Worm (Caenorhabditis elegans) whole organism, young adult: ENCODE measurements around the gene col-179.

ENCODE experiments used
- B0035.1 ChIP-seq: sonication (generic microtip); optimal IDR thresholded peaks from 2 replicates; lab custom pipeline; 2016; ENCODE audit warnings: missing genetic modification characterization, mild to moderate bottlenecking, missing compliant biosample characterization, missing genotype, missing genetic modification reagents
- B0336.3 ChIP-seq: fragments of 200-800 bp; sonication (Bioruptor generic); IDR thresholded peaks from 2 replicates; pipeline ENCODE4 v1.3.6; 2022; ENCODE audit warnings: missing genetic modification characterization, missing compliant biosample characterization
- C06A6.2 ChIP-seq: fragments of 200-800 bp; sonication (Bioruptor generic); conservative IDR thresholded peaks from 2 replicates; pipeline ENCODE4 v1.3.6; 2022; ENCODE audit warnings: missing genetic modification characterization, missing compliant biosample characterization
- C17E4.6 ChIP-seq: fragments of 200-800 bp; sonication (Bioruptor generic); IDR thresholded peaks from 2 replicates; pipeline ENCODE4 v1.3.6; 2022; ENCODE audit warnings: missing genetic modification reagents, missing genetic modification characterization, missing compliant biosample characterization
- F22D6.2 ChIP-seq: sonication (generic microtip); optimal IDR thresholded peaks from 2 replicates; lab custom pipeline; 2016; ENCODE audit warnings: mild to moderate bottlenecking, missing genetic modification characterization, missing compliant biosample characterization
- F23B12.7 ChIP-seq: sonication (generic microtip); optimal IDR thresholded peaks from 2 replicates; lab custom pipeline; 2017; ENCODE audit warnings: missing genetic modification characterization, mild to moderate bottlenecking, missing compliant biosample characterization, antibody characterized with exemption, moderate library complexity; ENCODE audit not compliant: insufficient read depth
- F37B4.10 ChIP-seq: fragments of 200-800 bp; sonication (Bioruptor generic); IDR thresholded peaks from 2 replicates; pipeline ENCODE4 v1.3.6; 2022; ENCODE audit warnings: missing genetic modification characterization, missing compliant biosample characterization
- F55B11.4 ChIP-seq: sonication (generic microtip); optimal IDR thresholded peaks from 2 replicates; lab custom pipeline; 2016; ENCODE audit warnings: missing compliant biosample characterization, missing genetic modification characterization, borderline replicate concordance; ENCODE audit not compliant: insufficient read depth
- F57C9.4 ChIP-seq: sonication (generic microtip); optimal IDR thresholded peaks from 2 replicates; lab custom pipeline; 2017; ENCODE audit warnings: mild to moderate bottlenecking, missing genetic modification characterization, missing compliant biosample characterization
- Y53F4B.3 ChIP-seq: fragments of 200-800 bp; sonication (Bioruptor generic); IDR thresholded peaks from 2 replicates; pipeline ENCODE4 v1.3.6; 2022; ENCODE audit warnings: missing genetic modification reagents, missing genetic modification characterization, missing compliant biosample characterization
- ZK185.1 ChIP-seq: sonication (generic microtip); optimal IDR thresholded peaks from 2 replicates; lab custom pipeline; 2016; ENCODE audit warnings: mild to moderate bottlenecking, missing genetic modification characterization, missing compliant biosample characterization; ENCODE audit not compliant: poor library complexity, severe bottlenecking
- akir-1 ChIP-seq: fragments of 200-800 bp; sonication (Bioruptor generic); optimal IDR thresholded peaks from 2 replicates; lab custom pipeline; 2018; ENCODE audit warnings: mild to moderate bottlenecking, missing genetic modification characterization, moderate library complexity, missing compliant biosample characterization
- ama-1 ChIP-seq, 3 experiments: fragments of 150-350 bp in 1 of 3; sonication (generic microtip) in 2 of 3; optimal IDR thresholded peaks; 2 replicates each; lab custom pipeline; 2014 to 2018; ENCODE audit warnings: missing biosample characterization in 2 of 3, missing genetic modification characterization in 2 of 3, missing genetic modification reagents in 2 of 3
- cebp-1 ChIP-seq, 2 experiments: fragments of 200-800 bp in 1 of 2; sonication (Bioruptor generic) in 1 of 2; sonication (generic microtip) in 1 of 2; IDR thresholded peaks in 1 of 2; optimal IDR thresholded peaks in 1 of 2; 2 replicates each; pipeline versions ENCODE4 v1.3.6 to Lab custom; 2017 to 2022; ENCODE audit warnings: missing compliant biosample characterization in 2 of 2, missing genetic modification characterization in 2 of 2, mild to moderate bottlenecking in 1 of 2, missing genetic modification reagents in 1 of 2, moderate library complexity in 1 of 2
- ceh-40 ChIP-seq: fragments of 200-800 bp; sonication (Bioruptor generic); IDR thresholded peaks from 2 replicates; pipeline ENCODE4 v1.3.6; 2022; ENCODE audit warnings: missing genetic modification characterization, missing compliant biosample characterization
- ceh-79 ChIP-seq: sonication (generic microtip); optimal IDR thresholded peaks from 2 replicates; lab custom pipeline; 2017; ENCODE audit warnings: mild to moderate bottlenecking, missing genetic modification characterization, missing compliant biosample characterization
- ceh-91 ChIP-seq: fragments of 200-800 bp; sonication (Bioruptor generic); IDR thresholded peaks from 2 replicates; pipeline ENCODE4 v1.3.6; 2022; ENCODE audit warnings: missing genetic modification reagents, missing genetic modification characterization, missing compliant biosample characterization
- dpl-1 ChIP-seq: fragments of 150-350 bp; optimal IDR thresholded peaks from 2 replicates; lab custom pipeline; 2014; ENCODE audit warnings: missing biosample characterization, missing genetic modification reagents, missing genetic modification characterization
- egl-44 ChIP-seq: fragments of 200-800 bp; sonication (Bioruptor generic); IDR thresholded peaks from 2 replicates; pipeline ENCODE4 v1.3.6; 2022; ENCODE audit warnings: missing genetic modification reagents, missing genetic modification characterization, missing compliant biosample characterization
- ets-4 ChIP-seq: fragments of 200-800 bp; sonication (Bioruptor generic); optimal IDR thresholded peaks from 2 replicates; lab custom pipeline; 2018; ENCODE audit warnings: mild to moderate bottlenecking, missing genetic modification characterization, missing compliant biosample characterization
- hlh-26 ChIP-seq: fragments of 200-800 bp; sonication (Bioruptor generic); conservative IDR thresholded peaks from 2 replicates; pipeline ENCODE4 v1.3.6; 2022; ENCODE audit warnings: missing genetic modification reagents, missing genetic modification characterization, missing compliant biosample characterization
- hmg-1.2 ChIP-seq: fragments of 200-800 bp; sonication (Bioruptor generic); IDR thresholded peaks from 2 replicates; pipeline ENCODE4 v1.3.6; 2022; ENCODE audit warnings: missing genetic modification reagents, missing genetic modification characterization, missing compliant biosample characterization
- hrde-1 ChIP-seq: sonication (generic microtip); optimal IDR thresholded peaks from 2 replicates; lab custom pipeline; 2016; ENCODE audit warnings: missing genetic modification characterization, mild to moderate bottlenecking, missing compliant biosample characterization, moderate library complexity, missing genotype, missing genetic modification reagents, borderline replicate concordance
- let-526 ChIP-seq: fragments of 200-800 bp; sonication (Bioruptor generic); IDR thresholded peaks from 2 replicates; pipeline ENCODE4 v1.3.6; 2022; ENCODE audit warnings: missing genetic modification reagents, missing genetic modification characterization, missing compliant biosample characterization
- let-607 ChIP-seq, 2 experiments: fragments of 200-800 bp in 1 of 2; sonication (Bioruptor generic) in 1 of 2; sonication (generic microtip) in 1 of 2; optimal IDR thresholded peaks; 2 replicates each; lab custom pipeline; 2016 to 2018; ENCODE audit warnings: mild to moderate bottlenecking in 2 of 2, missing compliant biosample characterization in 2 of 2, missing genetic modification characterization in 2 of 2, moderate library complexity in 2 of 2, missing genotype in 1 of 2
- lin-26 ChIP-seq: fragments of 200-800 bp; sonication (Bioruptor generic); IDR thresholded peaks from 2 replicates; pipeline ENCODE4 v1.3.6; 2022; ENCODE audit warnings: missing genetic modification reagents, missing genetic modification characterization, missing compliant biosample characterization
- lin-40 ChIP-seq: sonication (generic microtip); optimal IDR thresholded peaks from 2 replicates; lab custom pipeline; 2016; ENCODE audit warnings: missing genetic modification characterization, mild to moderate bottlenecking, missing compliant biosample characterization, missing genotype, missing genetic modification reagents
- mes-4 ChIP-seq: sonication (generic microtip); optimal IDR thresholded peaks from 2 replicates; lab custom pipeline; 2016; ENCODE audit warnings: missing genotype, missing genetic modification characterization, missing compliant biosample characterization
- nfya-2 ChIP-seq: fragments of 200-800 bp; sonication (Bioruptor generic); IDR thresholded peaks from 2 replicates; pipeline ENCODE4 v1.3.6; 2022; ENCODE audit warnings: missing genetic modification reagents, missing genetic modification characterization, missing compliant biosample characterization
- nhr-179 ChIP-seq: sonication (generic microtip); optimal IDR thresholded peaks from 2 replicates; lab custom pipeline; 2016; ENCODE audit warnings: mild to moderate bottlenecking, missing genetic modification characterization, missing compliant biosample characterization
- nhr-27 ChIP-seq: fragments of 200-800 bp; sonication (Bioruptor generic); optimal IDR thresholded peaks from 2 replicates; lab custom pipeline; 2018; ENCODE audit warnings: mild to moderate bottlenecking, missing genetic modification characterization, moderate library complexity, missing compliant biosample characterization
- pbrm-1 ChIP-seq: fragments of 200-800 bp; sonication (Bioruptor generic); IDR thresholded peaks from 2 replicates; pipeline ENCODE4 v1.3.6; 2022; ENCODE audit warnings: missing genetic modification reagents, missing genetic modification characterization, missing compliant biosample characterization
- pha-4 ChIP-seq: fragments of 150-350 bp; sonication (generic microtip); optimal IDR thresholded peaks from 2 replicates; lab custom pipeline; 2014; ENCODE audit warnings: missing biosample characterization, missing genetic modification reagents, missing genetic modification characterization
- rcor-1 ChIP-seq: fragments of 200-800 bp; sonication (Bioruptor generic); IDR thresholded peaks from 2 replicates; pipeline ENCODE4 v1.3.6; 2022; ENCODE audit warnings: missing genetic modification reagents, missing genetic modification characterization, missing compliant biosample characterization
- sdz-38 ChIP-seq: sonication (generic microtip); optimal IDR thresholded peaks from 2 replicates; lab custom pipeline; 2016; ENCODE audit warnings: missing genotype, missing genetic modification characterization, missing compliant biosample characterization
- snpc-4 ChIP-seq, 5 experiments: fragments of 150-350 bp in 1 of 5; sonication (generic microtip) in 4 of 5; optimal IDR thresholded peaks; 2 replicates each; lab custom pipeline; 2014 to 2018; ENCODE audit warnings: missing genetic modification characterization in 5 of 5, missing biosample characterization in 3 of 5, antibody characterized with exemption in 2 of 5, mild to moderate bottlenecking in 2 of 5, missing compliant biosample characterization in 2 of 5, missing genotype in 2 of 5, moderate library complexity in 2 of 5, missing genetic modification reagents in 1 of 5
- sptf-2 ChIP-seq: fragments of 200-800 bp; sonication (Bioruptor generic); optimal IDR thresholded peaks from 2 replicates; lab custom pipeline; 2018; ENCODE audit warnings: mild to moderate bottlenecking, missing genetic modification characterization, missing compliant biosample characterization
- unc-62 ChIP-seq: fragments of 150-350 bp; optimal IDR thresholded peaks from 2 replicates; lab custom pipeline; 2014; ENCODE audit warnings: missing biosample characterization, missing genetic modification reagents, missing genetic modification characterization
- zfh-2 ChIP-seq: fragments of 200-800 bp; sonication (Bioruptor generic); conservative IDR thresholded peaks from 2 replicates; pipeline ENCODE4 v1.3.6; 2022; ENCODE audit warnings: missing genetic modification reagents, missing genetic modification characterization, missing compliant biosample characterization
- zim-3 ChIP-seq: sonication (generic microtip); optimal IDR thresholded peaks from 2 replicates; lab custom pipeline; 2017; ENCODE audit warnings: mild to moderate bottlenecking, missing genetic modification characterization, moderate library complexity, missing compliant biosample characterization
- ztf-28 ChIP-seq: fragments of 200-800 bp; sonication (Bioruptor generic); IDR thresholded peaks from 2 replicates; pipeline ENCODE4 v1.3.6; 2022; ENCODE audit warnings: missing genetic modification reagents, missing genetic modification characterization, missing compliant biosample characterization

col-179 gene

ce11 chrX:11162778-11163584 is 38.3 kb upstream of the col-179 start (continued):
- peak; percentile 80 for TF ChIP-seq pbrm-1 (GFP tag; lab: Robert Waterston, UW)
- no peak for TF ChIP-seq snpc-4 (GFP tag; optimal IDR thresholded peaks at IDR 0.05; lab: Kevin White, UChicago)
- peak in 1 of 4 experiments; percentile 33 for TF ChIP-seq snpc-4 (tag; optimal IDR thresholded peaks at IDR 0.05; lab: Kevin White, UChicago)
- TF ChIP-seq ZK185.1 (tag; lab: Kevin White, UChicago): peak; percentile 66
- TF ChIP-seq nhr-27 (tag; lab: Kevin White, UChicago): peak; percentile 45
- peak in 1 of 2 experiments; percentile 28 for TF ChIP-seq let-607 (tag; optimal IDR thresholded peaks at IDR 0.05; lab: Kevin White, UChicago)
- no peak for TF ChIP-seq hlh-26
- no peak for TF ChIP-seq ceh-91 (GFP tag; lab: Robert Waterston, UW)
- no peak for TF ChIP-seq F22D6.2 (tag; lab: Kevin White, UChicago)
- TF ChIP-seq let-526 (GFP tag; lab: Robert Waterston, UW): no peak
- TF ChIP-seq nhr-179: peak; percentile 78
- peak; percentile 5 for TF ChIP-seq B0035.1 (tag; lab: Kevin White, UChicago)
- TF ChIP-seq hrde-1 (tag; lab: Kevin White, UChicago): peak; percentile 68
- TF ChIP-seq akir-1 (GFP tag; lab: Kevin White, UChicago): no peak
- TF ChIP-seq ceh-40 (GFP tag; lab: Robert Waterston, UW): 0 out of 2 replicates have a peak, but pooled peaks have one; percentile 63
- peak; percentile 87 for TF ChIP-seq lin-26
- no peak for TF ChIP-seq ama-1 (optimal IDR thresholded peaks at IDR 0.05; lab: Kevin White, UChicago)
- peak in 1 of 2 experiments; percentile 55 for TF ChIP-seq ama-1 (GFP tag; optimal IDR thresholded peaks at IDR 0.05; lab: Kevin White, UChicago)
- peak; percentile 34 for TF ChIP-seq mes-4 (tag; lab: Kevin White, UChicago)
- TF ChIP-seq F23B12.7: no peak

ce11 chrX:11178599-11178998 is 22.7 kb upstream of the col-179 start, which contains the start of gene gnrr-6:
Gene gnrr-6 (plus strand): TSS chrX:11178899.
- no peak for TF ChIP-seq cebp-1 (GFP tag; IDR thresholded peaks at IDR 0.05; lab: Robert Waterston, UW)
- TF ChIP-seq cebp-1 (tag; optimal IDR thresholded peaks at IDR 0.05; lab: Kevin White, UChicago): no peak
- no peak for TF ChIP-seq ztf-28
- no peak for TF ChIP-seq Y53F4B.3 (GFP tag; lab: Robert Waterston, UW)
- TF ChIP-seq ceh-40 (GFP tag; lab: Robert Waterston, UW): no peak
- TF ChIP-seq B0336.3: no peak
- TF ChIP-seq ets-4: no peak
- no peak for TF ChIP-seq akir-1 (GFP tag; lab: Kevin White, UChicago)
- TF ChIP-seq lin-40 (tag; lab: Kevin White, UChicago): no peak
- TF ChIP-seq rcor-1 (GFP tag; lab: Robert Waterston, UW): no peak
- no peak for TF ChIP-seq ama-1 (optimal IDR thresholded peaks at IDR 0.05; lab: Kevin White, UChicago)
- TF ChIP-seq ama-1 (GFP tag; optimal IDR thresholded peaks at IDR 0.05; lab: Kevin White, UChicago): no peak
- no peak for TF ChIP-seq nfya-2
- no peak for TF ChIP-seq F57C9.4 (tag; lab: Kevin White, UChicago)

ce11 chrX:11185498-11185897 is 15.8 kb upstream of the col-179 start, which contains the start of gene gnrr-7:
Gene gnrr-7 (plus strand): TSS chrX:11185798.
- TF ChIP-seq hmg-1.2 (GFP tag; lab: Robert Waterston, UW) (no peak), unc-62 (GFP tag; lab: Kevin White, UChicago) (no peak), F37B4.10 (GFP tag; lab: Robert Waterston, UW) (no peak), cebp-1 (GFP tag; IDR thresholded peaks at IDR 0.05; lab: Robert Waterston, UW) (no peak), cebp-1 (tag; optimal IDR thresholded peaks at IDR 0.05; lab: Kevin White, UChicago) (no peak), pha-4 (tag; lab: Kevin White, UChicago) (no peak), pbrm-1 (GFP tag; lab: Robert Waterston, UW) (no peak), sdz-38 (tag; lab: Kevin White, UChicago) (no peak), C06A6.2 (no peak), ets-4 (no peak), zim-3 (tag; lab: Kevin White, UChicago) (no peak), F55B11.4 (no peak), dpl-1 (no peak), C17E4.6 (GFP tag; lab: Robert Waterston, UW) (no peak), sptf-2 (GFP tag; lab: Kevin White, UChicago) (no peak), zfh-2 (GFP tag; lab: Robert Waterston, UW) (no peak), ceh-79 (tag; lab: Kevin White, UChicago) (no peak), egl-44 (GFP tag; lab: Robert Waterston, UW) (no peak)
